Worm (Caenorhabditis elegans): ENCODE measurements around the gene atg-16.2.

DNA sequence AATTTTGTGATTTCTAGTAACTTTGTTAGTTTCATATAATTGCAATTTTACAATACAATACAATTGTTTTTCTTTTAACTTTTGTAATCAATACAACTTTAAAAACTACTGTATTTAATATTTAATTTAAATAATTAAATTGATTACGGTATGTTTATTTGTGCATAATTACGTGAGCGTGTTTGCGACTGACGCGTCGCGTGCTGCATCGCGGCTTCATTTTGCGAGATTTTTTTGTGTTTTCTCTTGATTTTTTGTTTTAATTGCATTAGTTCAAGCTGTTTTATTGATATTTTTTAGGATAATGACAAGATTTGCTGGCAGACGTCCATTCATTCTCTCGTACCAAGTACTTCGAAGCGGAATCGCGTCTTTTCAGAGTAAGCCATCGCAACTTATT, 23.5 kb upstream of the atg-16.2 start, which contains the start of gene T28D9.4:
- TF ChIP-seq him-1 (tag; optimal IDR thresholded peaks at IDR 0.05) (no peak), dao-5 (tag; optimal IDR thresholded peaks at IDR 0.05) (no peak)
